Fruit fly (Drosophila melanogaster) whole organism, embryonic: ENCODE measurements around the gene CG14431.

ENCODE experiments used
- Antp ChIP-seq: fragments of 200-800 bp; sonication (Bioruptor generic); optimal IDR thresholded peaks from 3 replicates; lab custom pipeline; 2016; ENCODE audit warnings: missing biosample characterization, missing genetic modification characterization
- CG10274 ChIP-seq: fragments of 200-800 bp; sonication (Bioruptor generic); optimal IDR thresholded peaks from 3 replicates; lab custom pipeline; 2017; ENCODE audit warnings: missing biosample characterization, mild to moderate bottlenecking, missing genetic modification characterization
- CG11695 ChIP-seq: fragments of 200-800 bp; sonication (Bioruptor generic); IDR thresholded peaks from 3 replicates; pipeline ENCODE4 v1.3.6; 2022; ENCODE audit warnings: missing biosample characterization, missing genetic modification characterization
- CG11696 ChIP-seq: fragments of 200-800 bp; sonication (Bioruptor generic); IDR thresholded peaks from 2 replicates; pipeline ENCODE4 v1.3.6; 2022; ENCODE audit warnings: missing biosample characterization, missing genetic modification characterization
- CG12744 ChIP-seq: fragments of 200-800 bp; sonication (Bioruptor generic); optimal IDR thresholded peaks from 2 replicates; lab custom pipeline; 2016; ENCODE audit warnings: missing biosample characterization, missing genetic modification characterization
- CG14050 ChIP-seq: fragments of 200-800 bp; sonication (Bioruptor generic); IDR thresholded peaks from 3 replicates; pipeline ENCODE4 v1.3.6; 2022; ENCODE audit warnings: missing biosample characterization, missing genetic modification characterization
- CG15514 ChIP-seq: fragments of 200-800 bp; sonication (Bioruptor generic); optimal IDR thresholded peaks from 3 replicates; lab custom pipeline; 2017; ENCODE audit warnings: missing biosample characterization, missing genetic modification characterization, mild to moderate bottlenecking, moderate library complexity, missing genetic modification reagents
- CG17829 ChIP-seq: fragments of 200-800 bp; optimal IDR thresholded peaks from 2 replicates; lab custom pipeline; 2019; ENCODE audit warnings: missing biosample characterization, mild to moderate bottlenecking, missing genetic modification characterization, moderate library complexity
- CG18476 ChIP-seq: fragments of 200-800 bp; sonication (Bioruptor generic); optimal IDR thresholded peaks from 2 replicates; lab custom pipeline; 2016; ENCODE audit warnings: missing biosample characterization, mild to moderate bottlenecking, missing genetic modification characterization
- CG18619 ChIP-seq: fragments of 200-800 bp; sonication (Bioruptor generic); optimal IDR thresholded peaks from 3 replicates; lab custom pipeline; 2017; ENCODE audit warnings: missing biosample characterization, mild to moderate bottlenecking, missing genetic modification characterization
- CG2875 ChIP-seq: fragments of 200-800 bp; sonication (Bioruptor generic); optimal IDR thresholded peaks from 2 replicates; lab custom pipeline; 2017; ENCODE audit warnings: missing biosample characterization, mild to moderate bottlenecking, missing genetic modification characterization, missing genetic modification reagents
- CG31365 ChIP-seq: fragments of 200-800 bp; sonication (Bioruptor generic); optimal IDR thresholded peaks from 2 replicates; lab custom pipeline; 2018; ENCODE audit warnings: missing biosample characterization, mild to moderate bottlenecking, missing genetic modification characterization
- CG6175 ChIP-seq: fragments of 200-800 bp; sonication (Bioruptor generic); IDR thresholded peaks from 3 replicates; pipeline ENCODE4 v1.3.6; 2022; ENCODE audit warnings: missing biosample characterization, missing genetic modification characterization
- CG6791 ChIP-seq: fragments of 200-800 bp; sonication (Bioruptor generic); IDR thresholded peaks from 3 replicates; pipeline ENCODE4 v1.3.6; 2022; ENCODE audit warnings: missing biosample characterization, missing genetic modification characterization; ENCODE audit not compliant: partially characterized antibody
- CG7745 ChIP-seq: fragments of 200-800 bp; sonication (Bioruptor generic); optimal IDR thresholded peaks from 2 replicates; lab custom pipeline; 2018; ENCODE audit warnings: missing biosample characterization, mild to moderate bottlenecking, missing genetic modification characterization, moderate library complexity
- CG8281 ChIP-seq: fragments of 200-800 bp; sonication (Bioruptor generic); optimal IDR thresholded peaks from 2 replicates; lab custom pipeline; 2018; ENCODE audit warnings: missing biosample characterization, mild to moderate bottlenecking, missing genetic modification characterization, moderate library complexity
- Chrac-16 ChIP-seq: fragments of 200-800 bp; sonication (Bioruptor generic); optimal IDR thresholded peaks from 3 replicates; lab custom pipeline; 2016; ENCODE audit warnings: missing biosample characterization, missing genetic modification characterization
- Deaf1 ChIP-seq: fragments of 200-800 bp; optimal IDR thresholded peaks from 3 replicates; lab custom pipeline; 2019; ENCODE audit warnings: missing biosample characterization, mild to moderate bottlenecking, missing genetic modification characterization, moderate library complexity
- Ets65A ChIP-seq: fragments of 200-800 bp; sonication (Bioruptor generic); peaks from one replicate; lab custom pipeline; 2016; ENCODE audit warnings: missing biosample characterization, missing genetic modification characterization
- Fer3 ChIP-seq: fragments of 200-800 bp; sonication (Bioruptor generic); optimal IDR thresholded peaks from 2 replicates; lab custom pipeline; 2018; ENCODE audit warnings: missing biosample characterization, mild to moderate bottlenecking, missing genetic modification characterization, moderate library complexity
- Hand ChIP-seq: fragments of 200-800 bp; sonication (Bioruptor generic); optimal IDR thresholded peaks from 2 replicates; lab custom pipeline; 2017; ENCODE audit warnings: mild to moderate bottlenecking, missing biosample characterization, missing genetic modification reagents, missing genetic modification characterization
- HmgZ ChIP-seq: fragments of 200-800 bp; sonication (Bioruptor generic); optimal IDR thresholded peaks from 2 replicates; lab custom pipeline; 2018; ENCODE audit warnings: missing biosample characterization, mild to moderate bottlenecking, missing genetic modification characterization
- Hr3 ChIP-seq: fragments of 200-800 bp; sonication (Bioruptor generic); optimal IDR thresholded peaks from 3 replicates; lab custom pipeline; 2016; ENCODE audit warnings: missing biosample characterization, missing genetic modification characterization
- Hr78 ChIP-seq, 2 experiments: fragments of 200-800 bp in 1 of 2; fragments of >200 bp in 1 of 2; sonication (Bioruptor generic) in 1 of 2; optimal IDR thresholded peaks; 2 replicates each; lab custom pipeline; 2017 to 2019; ENCODE audit warnings: missing biosample characterization in 2 of 2, missing genetic modification characterization in 2 of 2, mild to moderate bottlenecking in 1 of 2, moderate library complexity in 1 of 2
- MBD-R2 ChIP-seq: fragments of 200-800 bp; sonication (Bioruptor generic); IDR thresholded peaks from 2 replicates; pipeline ENCODE4 v1.3.6; 2022; ENCODE audit warnings: missing biosample characterization, missing genetic modification characterization
- Pdp1 ChIP-seq, 2 experiments: fragments of 200-800 bp; sonication (Bioruptor generic); optimal IDR thresholded peaks; 3 replicates each; lab custom pipeline; 2016; ENCODE audit warnings: missing biosample characterization in 2 of 2, missing genetic modification characterization in 2 of 2, mild to moderate bottlenecking in 1 of 2, moderate library complexity in 1 of 2
- Six4 ChIP-seq: fragments of 200-800 bp; sonication (Bioruptor generic); optimal IDR thresholded peaks from 2 replicates; lab custom pipeline; 2016; ENCODE audit warnings: missing biosample characterization, missing genetic modification characterization
- Vsx1 ChIP-seq: fragments of 200-800 bp; sonication (Bioruptor generic); optimal IDR thresholded peaks from 2 replicates; lab custom pipeline; 2017; ENCODE audit warnings: missing biosample characterization, mild to moderate bottlenecking, missing genetic modification characterization, missing genetic modification reagents
- ash1 ChIP-seq: fragments of 200-800 bp; sonication (Bioruptor generic); optimal IDR thresholded peaks from 2 replicates; lab custom pipeline; 2018; ENCODE audit warnings: missing biosample characterization, mild to moderate bottlenecking, missing genetic modification characterization
- bigmax ChIP-seq: fragments of 200-800 bp; sonication (Bioruptor generic); optimal IDR thresholded peaks from 2 replicates; lab custom pipeline; 2018; ENCODE audit warnings: missing biosample characterization, mild to moderate bottlenecking, missing genetic modification characterization
- ci ChIP-seq: fragments of 200-800 bp; sonication (Bioruptor generic); IDR thresholded peaks from 3 replicates; pipeline ENCODE4 v1.3.6; 2022; ENCODE audit warnings: missing biosample characterization, missing genetic modification characterization
- fd102C ChIP-seq: fragments of 200-800 bp; sonication (Bioruptor generic); optimal IDR thresholded peaks from 2 replicates; lab custom pipeline; 2018; ENCODE audit warnings: missing biosample characterization, mild to moderate bottlenecking, missing genetic modification characterization, moderate library complexity
- fd3F ChIP-seq: fragments of 200-800 bp; sonication (Bioruptor generic); optimal IDR thresholded peaks from 2 replicates; lab custom pipeline; 2018; ENCODE audit warnings: missing biosample characterization, mild to moderate bottlenecking, missing genetic modification characterization, moderate library complexity
- fd64A ChIP-seq: fragments of 200-800 bp; sonication (Bioruptor generic); optimal IDR thresholded peaks from 3 replicates; lab custom pipeline; 2018; ENCODE audit warnings: missing biosample characterization, mild to moderate bottlenecking, missing genetic modification characterization
- ham ChIP-seq: fragments of 200-800 bp; sonication (Bioruptor generic); IDR thresholded peaks from 2 replicates; pipeline ENCODE4 v1.3.6; 2022; ENCODE audit warnings: missing biosample characterization, missing genetic modification characterization
- ind ChIP-seq: fragments of 200-800 bp; sonication (Bioruptor generic); optimal IDR thresholded peaks from 3 replicates; lab custom pipeline; 2016; ENCODE audit warnings: missing biosample characterization, missing genetic modification characterization
- lola ChIP-seq, 3 experiments: fragments of >200 bp in 2 of 3; fragments of 200-800 bp in 1 of 3; sonication (Bioruptor generic) in 1 of 3; optimal IDR thresholded peaks; 2 replicates each; lab custom pipeline; 2017 to 2019; ENCODE audit warnings: missing biosample characterization in 3 of 3, missing genetic modification characterization in 3 of 3, mild to moderate bottlenecking in 1 of 3, moderate library complexity in 1 of 3
- maf-S ChIP-seq: fragments of 200-800 bp; sonication (Bioruptor generic); optimal IDR thresholded peaks from 2 replicates; lab custom pipeline; 2016; ENCODE audit warnings: missing biosample characterization, missing genetic modification characterization
- mld ChIP-seq: fragments of 200-800 bp; sonication (Bioruptor generic); IDR thresholded peaks from 3 replicates; pipeline ENCODE4 v1.3.6; 2022; ENCODE audit warnings: missing biosample characterization, missing genetic modification characterization; ENCODE audit not compliant: partially characterized antibody
- nau ChIP-seq: fragments of 200-800 bp; sonication (Bioruptor generic); optimal IDR thresholded peaks from 3 replicates; lab custom pipeline; 2017; ENCODE audit warnings: missing biosample characterization, mild to moderate bottlenecking, missing genetic modification characterization, missing genetic modification reagents
- p53 ChIP-seq: fragments of 200-800 bp; sonication (Bioruptor generic); optimal IDR thresholded peaks from 2 replicates; lab custom pipeline; 2016; ENCODE audit warnings: missing biosample characterization, missing genetic modification characterization
- ranshi ChIP-seq: fragments of 200-800 bp; sonication (Bioruptor generic); IDR thresholded peaks from 2 replicates; pipeline ENCODE4 v1.3.6; 2022; ENCODE audit warnings: missing biosample characterization, missing genetic modification characterization
- ro ChIP-seq: fragments of 200-800 bp; sonication (Bioruptor generic); IDR thresholded peaks from 2 replicates; pipeline ENCODE4 v1.3.6; 2022; ENCODE audit warnings: missing biosample characterization, missing genetic modification characterization
- run ChIP-seq: fragments of 200-800 bp; sonication (Bioruptor generic); optimal IDR thresholded peaks from 3 replicates; lab custom pipeline; 2018; ENCODE audit warnings: missing biosample characterization, mild to moderate bottlenecking, missing genetic modification characterization
- stc ChIP-seq: fragments of 200-800 bp; sonication (Bioruptor generic); IDR thresholded peaks from 2 replicates; pipeline ENCODE4 v1.3.6; 2022; ENCODE audit warnings: missing biosample characterization, missing genetic modification characterization
- tin ChIP-seq: fragments of 200-800 bp; sonication (Bioruptor generic); optimal IDR thresholded peaks from 3 replicates; lab custom pipeline; 2016; ENCODE audit warnings: missing biosample characterization, missing genetic modification characterization
- twi ChIP-seq: fragments of 200-800 bp; optimal IDR thresholded peaks from 2 replicates; lab custom pipeline; 2019; ENCODE audit warnings: missing biosample characterization, mild to moderate bottlenecking, missing genetic modification characterization, moderate library complexity
- zfh1 ChIP-seq: fragments of 200-800 bp; sonication (Bioruptor generic); IDR thresholded peaks from 3 replicates; pipeline ENCODE4 v1.3.6; 2022; ENCODE audit warnings: missing biosample characterization, missing genetic modification characterization
- zfh2 ChIP-seq: fragments of 200-800 bp; sonication (Bioruptor generic); optimal IDR thresholded peaks from 2 replicates; lab custom pipeline; 2016; ENCODE audit warnings: missing biosample characterization, missing genetic modification characterization

Gene CG14431

DNA sequence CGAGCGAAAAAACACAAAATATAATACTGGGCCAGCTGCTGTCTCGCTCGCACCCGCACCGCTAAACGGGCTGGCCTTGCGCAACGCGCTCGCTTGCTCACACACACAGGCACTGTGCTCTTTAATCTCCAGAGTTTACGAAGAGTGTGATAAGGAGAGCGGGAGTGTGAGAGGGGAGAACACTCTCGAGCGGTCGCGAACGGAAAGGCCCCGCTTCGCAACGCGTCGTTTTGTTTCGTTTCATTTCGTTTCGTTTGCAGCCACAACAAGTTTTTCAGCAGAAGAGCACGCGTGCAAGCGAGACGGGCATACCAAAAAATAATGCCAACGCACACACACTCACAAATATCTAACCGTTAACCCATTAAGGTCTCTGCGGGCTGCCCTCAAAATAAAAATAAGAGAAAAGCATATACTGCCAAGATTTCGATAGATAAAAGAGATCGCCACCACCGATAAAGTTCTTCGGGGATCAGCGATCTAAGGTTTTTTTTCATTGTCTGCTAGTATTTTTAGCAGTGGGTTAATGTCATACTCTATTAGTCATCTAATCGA is 46.5 kb upstream of the CG14431 start (continued):
- TF ChIP-seq CG6791 (GFP tag; lab: Robert Waterston, UW) (peak; percentile 65; the same call in 2 of the 3 replicates), bigmax (GFP tag; lab: Kevin White, UChicago) (no peak), Chrac-16 (GFP tag; lab: Kevin White, UChicago) (peak; percentile 25), nau (GFP tag; lab: Kevin White, UChicago) (no peak), CG17829 (tag; lab: Kevin White, UChicago) (peak; percentile 9), twi (tag; lab: Kevin White, UChicago) (peak; percentile 5), CG14050 (GFP tag; lab: Robert Waterston, UW) (peak; percentile 54; the same call in 1 of the 3 replicates), zfh1 (GFP tag; lab: Robert Waterston, UW) (peak; percentile 69), CG8281 (peak; percentile 12), CG7745 (no peak), Six4 (no peak), CG18476 (no peak), CG31365 (tag; lab: Kevin White, UChicago) (peak; percentile 10), Pdp1 (GFP tag; optimal IDR thresholded peaks at IDR 0.05; lab: Kevin White, UChicago) (peak in 1 of 2 experiments; percentile 94), CG11695 (GFP tag; lab: Robert Waterston, UW) (peak; percentile 63; the same call in 2 of the 3 replicates), ro (GFP tag; lab: Robert Waterston, UW) (no peak), HmgZ (tag; lab: Kevin White, UChicago) (peak; percentile 61), fd3F (GFP tag; lab: Kevin White, UChicago) (peak; percentile 63), CG12744 (GFP tag; lab: Kevin White, UChicago) (peak; percentile 8), tin (GFP tag; lab: Kevin White, UChicago) (peak; percentile 15), p53 (GFP tag; lab: Kevin White, UChicago) (no peak), MBD-R2 (GFP tag; lab: Robert Waterston, UW) (peak; percentile 47), maf-S (GFP tag; lab: Kevin White, UChicago) (peak; percentile 33), fd64A (GFP tag; lab: Kevin White, UChicago) (no peak), ash1 (no peak), mld (no peak), CG2875 (GFP tag; lab: Kevin White, UChicago) (no peak), Antp (GFP tag; lab: Kevin White, UChicago) (no peak), Vsx1 (no peak), CG11696 (0 out of 2 replicates have a peak, but pooled peaks have one; percentile 16), lola (GFP tag; optimal IDR thresholded peaks at IDR 0.05; lab: Kevin White, UChicago) (no peak), Hand (GFP tag; lab: Kevin White, UChicago) (no peak), fd102C (GFP tag; lab: Kevin White, UChicago) (no peak), CG6175 (GFP tag; lab: Robert Waterston, UW) (peak; percentile 48; the same call in 1 of the 3 replicates), ind (GFP tag; lab: Kevin White, UChicago) (peak; percentile 55), stc (0 out of 2 replicates have a peak, but pooled peaks have one; percentile 13), Deaf1 (tag; lab: Kevin White, UChicago) (peak; percentile 99), ham (GFP tag; lab: Robert Waterston, UW) (no peak), CG10274 (GFP tag; lab: Kevin White, UChicago) (peak; percentile 2), CG15514 (GFP tag; lab: Kevin White, UChicago) (peak; percentile 14), CG18619 (GFP tag; lab: Kevin White, UChicago) (peak; percentile 9), zfh2 (peak; percentile 66), Hr78 (GFP tag; optimal IDR thresholded peaks at IDR 0.05; lab: Kevin White, UChicago) (peak in 1 of 2 experiments; percentile 73), Hr3 (GFP tag; lab: Kevin White, UChicago) (peak; percentile 6), run (no peak), ci (GFP tag; lab: Robert Waterston, UW) (peak; percentile 74; the same call in 2 of the 3 replicates), ranshi (GFP tag; lab: Robert Waterston, UW) (peak; percentile 66), Fer3 (tag; lab: Kevin White, UChicago) (peak; percentile 70), Ets65A (GFP tag; lab: Kevin White, UChicago) (peak; percentile 95)
